Fruit fly (Drosophila melanogaster) Kc167 (cell line): ENCODE measurements around the gene CG13287.

Experiments used
- insv ChIP-seq: fragments of >200 bp; optimal IDR thresholded peaks from 3 replicates; lab custom pipeline; 2018; ENCODE audit warnings: missing external identifiers
- psq ChIP-seq: fragments of >200 bp; optimal IDR thresholded peaks from 2 replicates; lab custom pipeline; 2017; ENCODE audit warnings: missing external identifiers

dm6 chr3L:5835887-5836646 lies 46.0 kb upstream of the CG13287 start:
- TF ChIP-seq insv (no peak), psq (lab: Kevin White, UChicago) (no peak)
